Worm (Caenorhabditis elegans) whole organism, mixed stage, embryonic: ENCODE data around the gene srxa-10.

Experiments
- M03D4.4 ChIP-seq: sonication (generic microtip); optimal IDR thresholded peaks from 2 replicates; lab custom pipeline; 2017; ENCODE audit warnings: mild to moderate bottlenecking, missing genetic modification characterization, missing compliant biosample characterization
- blmp-1 ChIP-seq: fragments of 150-350 bp; optimal IDR thresholded peaks from 2 replicates; lab custom pipeline; 2014; ENCODE audit warnings: missing biosample characterization, missing genetic modification characterization
- elt-1 ChIP-seq: sonication (generic microtip); optimal IDR thresholded peaks from 2 replicates; lab custom pipeline; 2017; ENCODE audit warnings: missing genetic modification characterization, mild to moderate bottlenecking, missing compliant biosample characterization, antibody characterized with exemption, moderate library complexity, borderline replicate concordance; ENCODE audit not compliant: insufficient read depth
- lin-13 ChIP-seq: fragments of 150-350 bp; optimal IDR thresholded peaks from 2 replicates; lab custom pipeline; 2014; ENCODE audit warnings: missing biosample characterization, missing genetic modification characterization
- lin-32 ChIP-seq: fragments of 200-800 bp; sonication (Bioruptor generic); optimal IDR thresholded peaks from 2 replicates; lab custom pipeline; 2018; ENCODE audit warnings: mild to moderate bottlenecking, missing genetic modification characterization, missing compliant biosample characterization
- nhr-12 ChIP-seq: fragments of 150-350 bp; optimal IDR thresholded peaks from 2 replicates; lab custom pipeline; 2014; ENCODE audit warnings: missing biosample characterization, missing genetic modification characterization
- nhr-76 ChIP-seq: sonication (generic microtip); optimal IDR thresholded peaks from 2 replicates; lab custom pipeline; 2017; ENCODE audit warnings: missing biosample characterization, missing genetic modification characterization
- unc-62 ChIP-seq: fragments of 150-350 bp; optimal IDR thresholded peaks from 2 replicates; lab custom pipeline; 2014; ENCODE audit warnings: missing biosample characterization, missing genetic modification reagents, missing genetic modification characterization
- ztf-11 ChIP-seq: fragments of 150-350 bp; optimal IDR thresholded peaks from 2 replicates; lab custom pipeline; 2014; ENCODE audit warnings: missing biosample characterization, missing genetic modification characterization

ce11 chrIII:9762093-9762748, 34.1 kb downstream of the srxa-10 start, which contains the start of gene gcc-2:
- TF ChIP-seq elt-1 (tag; lab: Kevin White, UChicago) (no peak), nhr-12 (tag; lab: Kevin White, UChicago) (no peak), unc-62 (GFP tag; lab: Kevin White, UChicago) (no peak), nhr-76 (tag; lab: Kevin White, UChicago) (no peak), lin-32 (no peak), M03D4.4 (tag; lab: Kevin White, UChicago) (no peak), blmp-1 (tag; lab: Kevin White, UChicago) (no peak), ztf-11 (tag; lab: Kevin White, UChicago) (no peak), lin-13 (tag; lab: Kevin White, UChicago) (no peak)
